Worm (Caenorhabditis elegans) whole organism, young adult: Measurements from ENCODE around the gene Y38H6C.24.

Experiments
- F33H1.4 ChIP-seq: fragments of 200-800 bp; sonication (Bioruptor generic); IDR thresholded peaks from 2 replicates; pipeline ENCODE4 v1.3.6; 2022; ENCODE audit warnings: missing genetic modification reagents, missing genetic modification characterization, missing compliant biosample characterization
- ets-4 ChIP-seq: fragments of 200-800 bp; sonication (Bioruptor generic); optimal IDR thresholded peaks from 2 replicates; lab custom pipeline; 2018; ENCODE audit warnings: mild to moderate bottlenecking, missing genetic modification characterization, missing compliant biosample characterization
- hlh-26 ChIP-seq: fragments of 200-800 bp; sonication (Bioruptor generic); conservative IDR thresholded peaks from 2 replicates; pipeline ENCODE4 v1.3.6; 2022; ENCODE audit warnings: missing genetic modification reagents, missing genetic modification characterization, missing compliant biosample characterization
- let-526 ChIP-seq: fragments of 200-800 bp; sonication (Bioruptor generic); IDR thresholded peaks from 2 replicates; pipeline ENCODE4 v1.3.6; 2022; ENCODE audit warnings: missing genetic modification reagents, missing genetic modification characterization, missing compliant biosample characterization
- snpc-4 ChIP-seq, 5 experiments: fragments of 150-350 bp in 1 of 5; sonication (generic microtip) in 4 of 5; optimal IDR thresholded peaks; 2 replicates each; lab custom pipeline; 2014 to 2018; ENCODE audit warnings: missing genetic modification characterization in 5 of 5, missing biosample characterization in 3 of 5, antibody characterized with exemption in 2 of 5, mild to moderate bottlenecking in 2 of 5, missing compliant biosample characterization in 2 of 5, missing genotype in 2 of 5, moderate library complexity in 2 of 5, missing genetic modification reagents in 1 of 5
- unc-62 ChIP-seq: fragments of 150-350 bp; optimal IDR thresholded peaks from 2 replicates; lab custom pipeline; 2014; ENCODE audit warnings: missing biosample characterization, missing genetic modification reagents, missing genetic modification characterization

- TF ChIP-seq ets-4 (GFP tag; lab: Kevin White, UChicago) = no peak
- TF ChIP-seq let-526 (GFP tag; lab: Robert Waterston, UW) = no peak
- TF ChIP-seq snpc-4 (GFP tag; optimal IDR thresholded peaks at IDR 0.05; lab: Kevin White, UChicago) = no peak
- no peak for TF ChIP-seq snpc-4 (tag; optimal IDR thresholded peaks at IDR 0.05; lab: Kevin White, UChicago)
- TF ChIP-seq hlh-26 (GFP tag; lab: Robert Waterston, UW) = no peak
- TF ChIP-seq F33H1.4 (GFP tag; lab: Robert Waterston, UW) = no peak
- no peak for TF ChIP-seq unc-62 (GFP tag; lab: Kevin White, UChicago)
Observed at ce11 chrV:20551096-20551495, 24.9 kb downstream of the Y38H6C.24 start, which contains the start of gene Y38H6C.20.
